Worm (Caenorhabditis elegans) whole organism, early embryonic: ENCODE data around the gene zim-2.

Source experiments
- B0310.2 ChIP-seq: sonication (generic microtip); optimal IDR thresholded peaks from 2 replicates; lab custom pipeline; 2016; ENCODE audit warnings: mild to moderate bottlenecking, missing genetic modification characterization, missing compliant biosample characterization
- F13C5.2 ChIP-seq: sonication (generic microtip); optimal IDR thresholded peaks from 2 replicates; lab custom pipeline; 2017; ENCODE audit warnings: mild to moderate bottlenecking, missing genetic modification characterization, inconsistent platforms, missing compliant biosample characterization
- aly-1 ChIP-seq: sonication (generic microtip); optimal IDR thresholded peaks from 2 replicates; lab custom pipeline; 2016; ENCODE audit warnings: missing genetic modification characterization, missing compliant biosample characterization
- ama-1 ChIP-seq: fragments of 150-350 bp; optimal IDR thresholded peaks from 2 replicates; lab custom pipeline; 2014
- ceh-13 ChIP-seq: fragments of 200-800 bp; sonication (Bioruptor generic); optimal IDR thresholded peaks from 2 replicates; lab custom pipeline; 2018; ENCODE audit warnings: mild to moderate bottlenecking, missing genetic modification characterization, missing compliant biosample characterization
- ceh-36 ChIP-seq: sonication (generic microtip); optimal IDR thresholded peaks from 2 replicates; lab custom pipeline; 2016; ENCODE audit warnings: missing genetic modification characterization, inconsistent platforms, missing compliant biosample characterization
- ets-7 ChIP-seq: sonication (generic microtip); optimal IDR thresholded peaks from 2 replicates; lab custom pipeline; 2016; ENCODE audit warnings: missing genotype, missing genetic modification characterization, missing compliant biosample characterization
- flt-1 ChIP-seq: fragments of 200-800 bp; sonication (Bioruptor generic); IDR thresholded peaks from 2 replicates; pipeline ENCODE4 v1.3.6; 2022; ENCODE audit warnings: missing genetic modification characterization, missing compliant biosample characterization
- hmbx-1 ChIP-seq: sonication (generic microtip); optimal IDR thresholded peaks from 2 replicates; lab custom pipeline; 2016; ENCODE audit warnings: mild to moderate bottlenecking, missing genetic modification characterization, missing compliant biosample characterization
- hmg-4 ChIP-seq: fragments of 200-800 bp; sonication (Bioruptor generic); optimal IDR thresholded peaks from 2 replicates; lab custom pipeline; 2018; ENCODE audit warnings: mild to moderate bottlenecking, missing genetic modification characterization, missing compliant biosample characterization
- hnd-1 ChIP-seq: sonication (generic microtip); optimal IDR thresholded peaks from 2 replicates; lab custom pipeline; 2016; ENCODE audit warnings: missing genetic modification characterization, missing compliant biosample characterization
- pes-1 ChIP-seq: fragments of 200-800 bp; sonication (Bioruptor generic); IDR thresholded peaks from 2 replicates; pipeline ENCODE4 v1.3.6; 2022; ENCODE audit warnings: missing genetic modification reagents, missing genetic modification characterization, missing compliant biosample characterization
- scrt-1 ChIP-seq: fragments of 200-800 bp; sonication (Bioruptor generic); IDR thresholded peaks from 2 replicates; pipeline ENCODE4 v1.3.6; 2022; ENCODE audit warnings: missing genetic modification characterization, missing compliant biosample characterization
- sea-1 ChIP-seq: fragments of 200-800 bp; sonication (Bioruptor generic); conservative IDR thresholded peaks from 2 replicates; pipeline ENCODE4 v1.3.6; 2022; ENCODE audit warnings: missing genetic modification characterization, missing compliant biosample characterization
- tbx-11 ChIP-seq: fragments of 200-800 bp; sonication (Bioruptor generic); IDR thresholded peaks from 2 replicates; pipeline ENCODE4 v1.3.6; 2022; ENCODE audit warnings: missing genetic modification characterization, missing compliant biosample characterization
- tbx-37 ChIP-seq: fragments of 200-800 bp; sonication (Bioruptor generic); conservative IDR thresholded peaks from 2 replicates; pipeline ENCODE4 v1.3.6; 2022; ENCODE audit warnings: missing genetic modification reagents, missing genetic modification characterization, missing compliant biosample characterization
- tra-4 ChIP-seq: sonication (generic microtip); optimal IDR thresholded peaks from 2 replicates; lab custom pipeline; 2017; ENCODE audit warnings: missing genetic modification characterization, missing compliant biosample characterization

zim-2 gene

DNA sequence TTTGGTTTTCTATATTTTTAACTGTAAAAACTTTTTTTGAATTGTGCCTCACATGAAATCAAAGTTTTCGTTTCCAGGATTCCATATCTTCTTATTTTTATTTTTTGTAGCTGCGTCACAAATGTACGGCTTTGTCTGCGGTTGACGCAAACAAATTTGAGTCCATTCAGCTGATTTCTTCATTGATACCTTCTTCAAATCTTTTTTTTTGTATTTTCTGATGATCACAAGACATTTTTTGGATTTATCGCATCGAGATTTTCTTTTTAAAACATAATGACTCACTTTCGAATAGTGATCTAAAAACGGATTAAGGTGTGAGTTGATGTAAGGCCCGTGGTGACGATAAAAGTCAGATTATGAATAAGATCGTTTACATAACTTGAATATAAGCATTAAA, 36.4 kb upstream of the zim-2 start:
- TF ChIP-seq tbx-37 (GFP tag; lab: Robert Waterston, UW) = no peak
- no peak for TF ChIP-seq scrt-1
- no peak for TF ChIP-seq tra-4 (tag; lab: Kevin White, UChicago)
- TF ChIP-seq ets-7 (tag; lab: Kevin White, UChicago) = no peak
- no peak for TF ChIP-seq ama-1 (lab: Kevin White, UChicago)
- TF ChIP-seq tbx-11 = no peak
- no peak for TF ChIP-seq aly-1 (tag; lab: Kevin White, UChicago)
- TF ChIP-seq flt-1 (GFP tag; lab: Robert Waterston, UW) = no peak
- TF ChIP-seq B0310.2 = no peak
- TF ChIP-seq F13C5.2 (tag; lab: Kevin White, UChicago) = no peak
- TF ChIP-seq hmbx-1 (tag; lab: Kevin White, UChicago) = no peak
- no peak for TF ChIP-seq ceh-36 (tag; lab: Kevin White, UChicago)
- no peak for TF ChIP-seq sea-1 (GFP tag; lab: Robert Waterston, UW)
- no peak for TF ChIP-seq hnd-1 (tag; lab: Kevin White, UChicago)
- no peak for TF ChIP-seq ceh-13 (GFP tag; lab: Kevin White, UChicago)
- TF ChIP-seq hmg-4 (GFP tag; lab: Kevin White, UChicago) = no peak
- no peak for TF ChIP-seq pes-1 (GFP tag; lab: Robert Waterston, UW)

ce11 chrIV:10521106-10521505, 33.9 kb upstream of the zim-2 start, which contains the start of gene cal-4:
Gene cal-4 (plus strand): TSS chrIV:10521406.
- TF ChIP-seq flt-1 (GFP tag; lab: Robert Waterston, UW) = no peak
- no peak for TF ChIP-seq tbx-37 (GFP tag; lab: Robert Waterston, UW)
- no peak for TF ChIP-seq hmg-4 (GFP tag; lab: Kevin White, UChicago)
- no peak for TF ChIP-seq scrt-1
- no peak for TF ChIP-seq hmbx-1 (tag; lab: Kevin White, UChicago)
- no peak for TF ChIP-seq ceh-13 (GFP tag; lab: Kevin White, UChicago)
- no peak for TF ChIP-seq tra-4 (tag; lab: Kevin White, UChicago)
- TF ChIP-seq pes-1 (GFP tag; lab: Robert Waterston, UW) = no peak
- TF ChIP-seq F13C5.2 (tag; lab: Kevin White, UChicago) = no peak
- no peak for TF ChIP-seq ceh-36 (tag; lab: Kevin White, UChicago)
- TF ChIP-seq hnd-1 (tag; lab: Kevin White, UChicago) = no peak
- no peak for TF ChIP-seq ets-7 (tag; lab: Kevin White, UChicago)
- no peak for TF ChIP-seq sea-1 (GFP tag; lab: Robert Waterston, UW)
- no peak for TF ChIP-seq ama-1 (lab: Kevin White, UChicago)
- TF ChIP-seq B0310.2 = no peak
- TF ChIP-seq aly-1 (tag; lab: Kevin White, UChicago) = no peak
- TF ChIP-seq tbx-11 = no peak

DNA sequence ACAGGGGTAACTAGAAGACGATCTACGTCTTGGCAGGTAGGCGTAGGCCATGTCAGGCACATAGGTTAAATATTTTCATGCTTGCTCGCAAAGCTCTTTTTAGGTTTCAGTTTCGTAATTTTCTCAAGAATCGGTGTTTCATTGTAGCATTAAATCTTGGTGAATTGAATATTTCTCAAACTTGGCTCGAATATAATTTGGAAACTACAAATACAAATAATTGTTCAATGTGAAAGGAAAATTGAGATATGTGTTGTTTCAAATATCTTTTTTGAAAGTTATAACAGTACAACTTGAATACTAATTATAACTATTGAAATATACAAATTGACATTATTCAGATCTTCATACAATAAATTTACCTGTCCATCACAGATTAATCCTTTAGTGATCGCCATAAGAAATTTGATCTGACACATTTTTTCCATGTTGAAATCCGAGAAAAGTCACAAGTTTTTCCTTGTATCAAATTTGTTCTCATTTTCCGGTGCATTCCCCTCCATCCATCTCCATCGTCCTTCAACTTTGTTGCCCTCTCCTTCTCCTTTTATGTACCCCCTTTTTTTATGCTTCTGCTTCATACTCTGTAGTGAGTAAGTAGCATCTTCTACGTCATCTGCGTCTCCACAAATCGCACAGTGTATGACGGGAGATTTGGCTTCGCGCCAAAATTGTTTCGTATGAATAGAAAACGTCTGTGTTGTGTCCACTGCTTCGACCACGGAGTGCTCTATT, 30.8 kb upstream of the zim-2 start, which contains the start of gene C02F4.5:
C02F4.5 (minus strand) TSS at position 51 of the 735 bp plus-strand sequence.
- TF ChIP-seq scrt-1 (no peak), tra-4 (tag; lab: Kevin White, UChicago) (no peak), ceh-13 (GFP tag; lab: Kevin White, UChicago) (no peak), aly-1 (tag; lab: Kevin White, UChicago) (no peak), ets-7 (tag; lab: Kevin White, UChicago) (no peak), hmg-4 (GFP tag; lab: Kevin White, UChicago) (no peak), pes-1 (GFP tag; lab: Robert Waterston, UW) (no peak), sea-1 (GFP tag; lab: Robert Waterston, UW) (no peak), ama-1 (lab: Kevin White, UChicago) (no peak), F13C5.2 (tag; lab: Kevin White, UChicago) (no peak), B0310.2 (no peak), hnd-1 (tag; lab: Kevin White, UChicago) (no peak), ceh-36 (tag; lab: Kevin White, UChicago) (no peak), tbx-11 (no peak)

- TF ChIP-seq pes-1 (GFP tag; lab: Robert Waterston, UW) (no peak), tbx-11 (no peak), hnd-1 (tag; lab: Kevin White, UChicago) (no peak), hmbx-1 (tag; lab: Kevin White, UChicago) (no peak), flt-1 (GFP tag; lab: Robert Waterston, UW) (no peak), ceh-13 (GFP tag; lab: Kevin White, UChicago) (no peak), ceh-36 (tag; lab: Kevin White, UChicago) (no peak), ets-7 (tag; lab: Kevin White, UChicago) (no peak)
Measured at ce11 chrIV:10530648-10531047, 24.4 kb upstream of the zim-2 start, which contains the start of gene T07G12.2. Gene T07G12.2 (plus strand): TSS chrIV:10530709.

ce11 chrIV:10533639-10534038, 21.4 kb upstream of the zim-2 start, which contains the start of gene T07G12.3:
Gene T07G12.3 (plus strand): TSS chrIV:10533939.
- TF ChIP-seq ets-7 (tag; lab: Kevin White, UChicago) = no peak

DNA sequence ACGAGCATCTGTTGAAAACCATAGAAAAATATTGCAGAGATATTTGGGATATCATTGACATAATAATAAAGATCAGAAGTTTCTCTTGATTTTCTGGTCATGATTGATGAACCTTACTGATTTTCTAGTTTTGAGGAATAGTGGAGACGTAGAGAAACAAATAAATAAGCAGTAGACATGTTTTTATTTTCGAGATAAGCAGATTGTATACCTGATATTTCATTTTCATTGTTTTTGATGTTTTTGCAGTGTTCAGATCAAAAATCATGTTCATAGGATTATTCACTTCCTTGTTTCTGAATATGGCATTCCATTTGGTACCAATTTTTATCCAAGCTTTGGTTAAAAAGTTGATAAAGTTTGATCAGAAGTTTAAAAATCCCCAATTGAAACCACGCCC, 16.5 kb upstream of the zim-2 start, which contains the start of gene T07G12.4:
T07G12.4 (minus strand) TSS at position 101 of the 400 bp plus-strand sequence.
- no peak for TF ChIP-seq aly-1 (tag; lab: Kevin White, UChicago)
- TF ChIP-seq flt-1 (GFP tag; lab: Robert Waterston, UW) = no peak
- no peak for TF ChIP-seq hnd-1 (tag; lab: Kevin White, UChicago)
- no peak for TF ChIP-seq scrt-1
- TF ChIP-seq sea-1 (GFP tag; lab: Robert Waterston, UW) = no peak

DNA sequence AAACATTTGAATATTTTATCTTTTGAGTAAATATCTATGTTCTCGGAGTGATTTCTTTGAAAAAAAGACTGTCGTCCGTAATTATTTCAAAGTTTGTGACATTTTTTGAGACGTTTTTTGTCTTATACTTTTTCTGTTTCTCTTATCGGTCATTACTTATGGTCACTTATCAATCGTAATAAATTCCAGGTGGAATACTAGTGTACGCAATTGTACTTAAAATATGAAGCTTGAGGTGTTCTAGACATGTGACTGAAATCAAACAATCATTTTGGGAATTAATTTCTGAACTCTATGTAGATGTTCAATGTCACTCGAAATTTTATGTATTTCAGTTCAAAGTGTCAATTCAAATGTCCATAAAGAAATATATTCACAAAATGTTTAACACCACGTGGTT, 12.8 kb upstream of the zim-2 start:
- TF ChIP-seq hmg-4 (GFP tag; lab: Kevin White, UChicago) = no peak
- no peak for TF ChIP-seq ama-1 (lab: Kevin White, UChicago)
- TF ChIP-seq tbx-37 (GFP tag; lab: Robert Waterston, UW) = no peak
- TF ChIP-seq tbx-11 = no peak
- no peak for TF ChIP-seq flt-1 (GFP tag; lab: Robert Waterston, UW)
- TF ChIP-seq tra-4 (tag; lab: Kevin White, UChicago) = no peak
- TF ChIP-seq aly-1 (tag; lab: Kevin White, UChicago) = no peak
- no peak for TF ChIP-seq scrt-1
- TF ChIP-seq hnd-1 (tag; lab: Kevin White, UChicago) = no peak
- no peak for TF ChIP-seq ceh-13 (GFP tag; lab: Kevin White, UChicago)
- TF ChIP-seq sea-1 (GFP tag; lab: Robert Waterston, UW) = no peak
- TF ChIP-seq ceh-36 (tag; lab: Kevin White, UChicago) = no peak
- TF ChIP-seq hmbx-1 (tag; lab: Kevin White, UChicago) = no peak
- TF ChIP-seq pes-1 (GFP tag; lab: Robert Waterston, UW) = no peak
- no peak for TF ChIP-seq ets-7 (tag; lab: Kevin White, UChicago)
- no peak for TF ChIP-seq B0310.2
- TF ChIP-seq F13C5.2 (tag; lab: Kevin White, UChicago) = no peak
